Worm (Caenorhabditis elegans) whole organism, young adult: ENCODE results near the gene H06I04.6.

Source experiments
- B0035.1 ChIP-seq: sonication (generic microtip); optimal IDR thresholded peaks from 2 replicates; lab custom pipeline; 2016; ENCODE audit warnings: missing genetic modification characterization, mild to moderate bottlenecking, missing compliant biosample characterization, missing genotype, missing genetic modification reagents
- C06A6.2 ChIP-seq: fragments of 200-800 bp; sonication (Bioruptor generic); conservative IDR thresholded peaks from 2 replicates; pipeline ENCODE4 v1.3.6; 2022; ENCODE audit warnings: missing genetic modification characterization, missing compliant biosample characterization
- D2030.7 ChIP-seq: fragments of 200-800 bp; sonication (Bioruptor generic); IDR thresholded peaks from 2 replicates; pipeline ENCODE4 v1.3.6; 2022; ENCODE audit warnings: missing genetic modification reagents, missing genetic modification characterization, missing compliant biosample characterization
- F23B12.7 ChIP-seq: sonication (generic microtip); optimal IDR thresholded peaks from 2 replicates; lab custom pipeline; 2017; ENCODE audit warnings: missing genetic modification characterization, mild to moderate bottlenecking, missing compliant biosample characterization, antibody characterized with exemption, moderate library complexity; ENCODE audit not compliant: insufficient read depth
- F37B4.10 ChIP-seq: fragments of 200-800 bp; sonication (Bioruptor generic); IDR thresholded peaks from 2 replicates; pipeline ENCODE4 v1.3.6; 2022; ENCODE audit warnings: missing genetic modification characterization, missing compliant biosample characterization
- F52B5.7 ChIP-seq: sonication (generic microtip); optimal IDR thresholded peaks from 2 replicates; lab custom pipeline; 2016; ENCODE audit warnings: mild to moderate bottlenecking, missing genetic modification characterization, missing compliant biosample characterization
- K11D2.4 ChIP-seq: fragments of 200-800 bp; sonication (Bioruptor generic); IDR thresholded peaks from 2 replicates; pipeline ENCODE4 v1.3.6; 2022; ENCODE audit warnings: missing genetic modification reagents, missing genetic modification characterization, missing compliant biosample characterization
- T26A5.8 ChIP-seq: sonication (generic microtip); optimal IDR thresholded peaks from 2 replicates; lab custom pipeline; 2016; ENCODE audit warnings: missing genetic modification characterization, missing compliant biosample characterization
- Y53F4B.3 ChIP-seq: fragments of 200-800 bp; sonication (Bioruptor generic); IDR thresholded peaks from 2 replicates; pipeline ENCODE4 v1.3.6; 2022; ENCODE audit warnings: missing genetic modification reagents, missing genetic modification characterization, missing compliant biosample characterization
- Y56A3A.18 ChIP-seq: fragments of 200-800 bp; sonication (Bioruptor generic); IDR thresholded peaks from 2 replicates; pipeline ENCODE4 v1.3.6; 2022; ENCODE audit warnings: missing genetic modification reagents, missing genetic modification characterization, missing compliant biosample characterization
- Y95B8A.8 ChIP-seq: fragments of 200-800 bp; sonication (Bioruptor generic); IDR thresholded peaks from 2 replicates; pipeline ENCODE4 v1.3.6; 2022; ENCODE audit warnings: missing genetic modification reagents, missing genetic modification characterization, missing compliant biosample characterization
- ZK185.1 ChIP-seq: sonication (generic microtip); optimal IDR thresholded peaks from 2 replicates; lab custom pipeline; 2016; ENCODE audit warnings: mild to moderate bottlenecking, missing genetic modification characterization, missing compliant biosample characterization; ENCODE audit not compliant: poor library complexity, severe bottlenecking
- aptf-2 ChIP-seq: fragments of 200-800 bp; sonication (Bioruptor generic); conservative IDR thresholded peaks from 2 replicates; pipeline ENCODE4 v1.3.6; 2022; ENCODE audit warnings: missing genetic modification reagents, missing genetic modification characterization, missing compliant biosample characterization
- attf-3 ChIP-seq: fragments of 200-800 bp; sonication (Bioruptor generic); conservative IDR thresholded peaks from 2 replicates; pipeline ENCODE4 v1.3.6; 2022; ENCODE audit warnings: missing genetic modification reagents, missing genetic modification characterization, missing compliant biosample characterization
- cebp-1 ChIP-seq, 2 experiments: fragments of 200-800 bp in 1 of 2; sonication (Bioruptor generic) in 1 of 2; sonication (generic microtip) in 1 of 2; IDR thresholded peaks in 1 of 2; optimal IDR thresholded peaks in 1 of 2; 2 replicates each; pipeline versions ENCODE4 v1.3.6 to Lab custom; 2017 to 2022; ENCODE audit warnings: missing compliant biosample characterization in 2 of 2, missing genetic modification characterization in 2 of 2, mild to moderate bottlenecking in 1 of 2, missing genetic modification reagents in 1 of 2, moderate library complexity in 1 of 2
- ceh-100 ChIP-seq: fragments of 200-800 bp; sonication (Bioruptor generic); IDR thresholded peaks from 2 replicates; pipeline ENCODE4 v1.3.6; 2022; ENCODE audit warnings: missing genetic modification reagents, missing genetic modification characterization, missing compliant biosample characterization
- ceh-27 ChIP-seq: fragments of 200-800 bp; sonication (Bioruptor generic); optimal IDR thresholded peaks from 2 replicates; lab custom pipeline; 2018; ENCODE audit warnings: mild to moderate bottlenecking, missing genetic modification characterization, moderate library complexity, missing compliant biosample characterization
- dox-1 ChIP-seq: fragments of 200-800 bp; sonication (Bioruptor generic); IDR thresholded peaks from 2 replicates; pipeline ENCODE4 v1.3.6; 2022; ENCODE audit warnings: missing genetic modification reagents, missing genetic modification characterization, missing compliant biosample characterization
- dpl-1 ChIP-seq: fragments of 150-350 bp; optimal IDR thresholded peaks from 2 replicates; lab custom pipeline; 2014; ENCODE audit warnings: missing biosample characterization, missing genetic modification reagents, missing genetic modification characterization
- efl-1 ChIP-seq: fragments of 150-350 bp; optimal IDR thresholded peaks from 2 replicates; lab custom pipeline; 2014; ENCODE audit warnings: missing biosample characterization, missing genetic modification reagents, missing genetic modification characterization
- egl-44 ChIP-seq: fragments of 200-800 bp; sonication (Bioruptor generic); IDR thresholded peaks from 2 replicates; pipeline ENCODE4 v1.3.6; 2022; ENCODE audit warnings: missing genetic modification reagents, missing genetic modification characterization, missing compliant biosample characterization
- ekl-4 ChIP-seq: fragments of 200-800 bp; sonication (Bioruptor generic); IDR thresholded peaks from 2 replicates; pipeline ENCODE4 v1.3.6; 2022; ENCODE audit warnings: missing genetic modification reagents, missing genetic modification characterization, missing compliant biosample characterization
- hsf-1 ChIP-seq: fragments of 200-800 bp; sonication (Bioruptor generic); IDR thresholded peaks from 2 replicates; pipeline ENCODE4 v1.3.6; 2022; ENCODE audit warnings: missing genetic modification reagents, missing genetic modification characterization, missing compliant biosample characterization
- let-526 ChIP-seq: fragments of 200-800 bp; sonication (Bioruptor generic); IDR thresholded peaks from 2 replicates; pipeline ENCODE4 v1.3.6; 2022; ENCODE audit warnings: missing genetic modification reagents, missing genetic modification characterization, missing compliant biosample characterization
- lin-35 ChIP-seq, 3 experiments: fragments of 150-350 bp in 2 of 3; sonication (generic microtip) in 1 of 3; optimal IDR thresholded peaks; 2 replicates each; lab custom pipeline; 2014 to 2018; ENCODE audit warnings: missing biosample characterization in 3 of 3, missing genetic modification characterization in 3 of 3, missing genetic modification reagents in 3 of 3
- lin-54 ChIP-seq: fragments of 200-800 bp; sonication (Bioruptor generic); optimal IDR thresholded peaks from 2 replicates; lab custom pipeline; 2018; ENCODE audit warnings: mild to moderate bottlenecking, missing genetic modification characterization, missing compliant biosample characterization
- lsy-27 ChIP-seq: sonication (generic microtip); optimal IDR thresholded peaks from 2 replicates; lab custom pipeline; 2017; ENCODE audit warnings: missing genetic modification characterization, mild to moderate bottlenecking, missing compliant biosample characterization, antibody characterized with exemption, missing genotype, borderline replicate concordance; ENCODE audit not compliant: insufficient read depth
- nhr-80 ChIP-seq: sonication (generic microtip); optimal IDR thresholded peaks from 2 replicates; lab custom pipeline; 2016; ENCODE audit warnings: missing genetic modification characterization, missing compliant biosample characterization
- nhr-90 ChIP-seq: sonication (generic microtip); optimal IDR thresholded peaks from 2 replicates; lab custom pipeline; 2016; ENCODE audit warnings: missing genotype, mild to moderate bottlenecking, missing genetic modification characterization, missing compliant biosample characterization
- rcor-1 ChIP-seq: fragments of 200-800 bp; sonication (Bioruptor generic); IDR thresholded peaks from 2 replicates; pipeline ENCODE4 v1.3.6; 2022; ENCODE audit warnings: missing genetic modification reagents, missing genetic modification characterization, missing compliant biosample characterization
- repo-1 ChIP-seq: sonication (generic microtip); optimal IDR thresholded peaks from 2 replicates; lab custom pipeline; 2017; ENCODE audit warnings: mild to moderate bottlenecking, missing genetic modification characterization, missing compliant biosample characterization
- sdz-38 ChIP-seq: sonication (generic microtip); optimal IDR thresholded peaks from 2 replicates; lab custom pipeline; 2016; ENCODE audit warnings: missing genotype, missing genetic modification characterization, missing compliant biosample characterization
- snpc-4 ChIP-seq, 5 experiments: fragments of 150-350 bp in 1 of 5; sonication (generic microtip) in 4 of 5; optimal IDR thresholded peaks; 2 replicates each; lab custom pipeline; 2014 to 2018; ENCODE audit warnings: missing genetic modification characterization in 5 of 5, missing biosample characterization in 3 of 5, antibody characterized with exemption in 2 of 5, mild to moderate bottlenecking in 2 of 5, missing compliant biosample characterization in 2 of 5, missing genotype in 2 of 5, moderate library complexity in 2 of 5, missing genetic modification reagents in 1 of 5
- unc-130 ChIP-seq: sonication (generic microtip); optimal IDR thresholded peaks from 2 replicates; lab custom pipeline; 2016; ENCODE audit warnings: missing genetic modification reagents, missing genetic modification characterization, missing compliant biosample characterization
- ztf-26 ChIP-seq: sonication (generic microtip); optimal IDR thresholded peaks from 2 replicates; lab custom pipeline; 2017; ENCODE audit warnings: missing genetic modification characterization, missing compliant biosample characterization

H06I04.6 gene

DNA sequence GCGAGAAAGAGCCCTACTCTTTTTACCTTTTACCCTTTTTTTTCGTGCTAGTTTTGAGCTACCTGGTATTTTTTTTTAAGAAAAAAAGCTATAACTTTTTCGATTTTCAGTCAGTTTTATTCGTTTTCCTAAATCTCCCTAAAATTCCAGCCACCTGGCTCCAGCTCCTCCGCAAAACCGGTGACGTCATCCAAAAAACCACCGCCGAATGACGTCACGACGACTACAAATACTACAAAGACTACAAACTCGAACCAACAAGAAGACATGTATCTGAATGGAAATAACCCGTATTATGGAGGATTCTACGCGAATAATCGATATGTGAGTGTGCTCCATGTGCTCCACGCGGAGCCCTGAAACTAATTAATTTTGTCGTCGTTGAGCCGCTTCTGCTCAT, 30.6 kb upstream of the H06I04.6 start:
- TF ChIP-seq Y56A3A.18 (no peak), ceh-100 (no peak), rcor-1 (GFP tag; lab: Robert Waterston, UW) (no peak), nhr-80 (tag; lab: Kevin White, UChicago) (no peak), ztf-26 (tag; lab: Kevin White, UChicago) (no peak), Y95B8A.8 (GFP tag; lab: Robert Waterston, UW) (no peak), lsy-27 (tag; lab: Kevin White, UChicago) (no peak), F23B12.7 (tag; lab: Kevin White, UChicago) (no peak)

DNA sequence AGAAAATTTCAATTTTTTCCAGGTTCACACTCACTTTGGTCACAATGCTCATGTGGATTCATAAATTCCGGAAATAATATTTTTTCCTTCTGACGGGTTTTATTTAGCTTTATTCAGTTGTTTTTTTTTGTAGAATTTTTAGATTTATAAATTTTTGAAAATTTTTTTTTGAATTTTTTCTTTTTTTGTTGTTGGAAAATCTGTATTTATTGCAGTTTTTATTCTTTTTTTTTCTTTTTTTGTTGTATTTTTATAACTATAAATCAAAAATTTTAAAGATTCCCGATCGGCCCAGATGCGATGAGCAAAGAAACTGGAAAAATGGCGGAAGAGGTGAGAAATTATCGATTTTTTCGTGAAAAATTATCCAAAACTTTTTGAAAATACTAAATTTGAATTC, 27.4 kb upstream of the H06I04.6 start, which contains the start of gene ccep-135:
ccep-135 (plus strand) TSS at position 301 of the 400 bp plus-strand sequence.
- TF ChIP-seq F23B12.7 (tag; lab: Kevin White, UChicago) (no peak), ZK185.1 (no peak), unc-130 (GFP tag; lab: Kevin White, UChicago) (no peak), repo-1 (no peak), D2030.7 (GFP tag; lab: Robert Waterston, UW) (no peak), T26A5.8 (tag; lab: Kevin White, UChicago) (no peak), ekl-4 (GFP tag; lab: Robert Waterston, UW) (no peak), let-526 (GFP tag; lab: Robert Waterston, UW) (no peak)

DNA sequence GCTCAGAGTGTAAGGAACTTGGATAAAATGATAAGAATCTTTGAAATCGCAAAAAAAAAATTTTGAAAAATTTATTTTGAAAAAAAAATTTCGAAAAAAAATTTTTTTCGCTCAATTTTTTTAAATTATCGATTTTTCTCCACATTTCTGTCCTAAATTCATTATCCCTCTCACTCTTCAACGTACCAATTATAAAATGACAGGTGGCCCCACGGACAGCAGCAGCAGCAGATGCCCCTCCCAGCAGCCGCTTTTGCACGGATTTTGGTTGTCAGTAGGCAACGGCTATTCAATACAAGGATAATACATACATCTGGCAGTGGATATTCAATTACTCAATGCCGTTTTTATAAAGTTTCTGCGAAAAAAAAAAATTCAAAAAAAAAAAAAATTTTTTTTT, 22.3 kb upstream of the H06I04.6 start, which contains the start of gene sft-1:
sft-1 (plus strand) TSS at position 201 of the 400 bp plus-strand sequence.
- TF ChIP-seq rcor-1 (GFP tag; lab: Robert Waterston, UW) (no peak), ceh-27 (no peak), Y56A3A.18 (no peak), K11D2.4 (no peak), B0035.1 (tag; lab: Kevin White, UChicago) (no peak), hsf-1 (GFP tag; lab: Robert Waterston, UW) (no peak), egl-44 (GFP tag; lab: Robert Waterston, UW) (no peak), T26A5.8 (tag; lab: Kevin White, UChicago) (no peak), ekl-4 (GFP tag; lab: Robert Waterston, UW) (no peak), sdz-38 (tag; lab: Kevin White, UChicago) (no peak), dox-1 (GFP tag; lab: Robert Waterston, UW) (no peak), F52B5.7 (tag; lab: Kevin White, UChicago) (no peak), ceh-100 (no peak), Y53F4B.3 (GFP tag; lab: Robert Waterston, UW) (no peak), aptf-2 (GFP tag; lab: Robert Waterston, UW) (no peak), cebp-1 (GFP tag; IDR thresholded peaks at IDR 0.05; lab: Robert Waterston, UW) (no peak), cebp-1 (tag; optimal IDR thresholded peaks at IDR 0.05; lab: Kevin White, UChicago) (no peak), nhr-90 (tag; lab: Kevin White, UChicago) (no peak)

DNA sequence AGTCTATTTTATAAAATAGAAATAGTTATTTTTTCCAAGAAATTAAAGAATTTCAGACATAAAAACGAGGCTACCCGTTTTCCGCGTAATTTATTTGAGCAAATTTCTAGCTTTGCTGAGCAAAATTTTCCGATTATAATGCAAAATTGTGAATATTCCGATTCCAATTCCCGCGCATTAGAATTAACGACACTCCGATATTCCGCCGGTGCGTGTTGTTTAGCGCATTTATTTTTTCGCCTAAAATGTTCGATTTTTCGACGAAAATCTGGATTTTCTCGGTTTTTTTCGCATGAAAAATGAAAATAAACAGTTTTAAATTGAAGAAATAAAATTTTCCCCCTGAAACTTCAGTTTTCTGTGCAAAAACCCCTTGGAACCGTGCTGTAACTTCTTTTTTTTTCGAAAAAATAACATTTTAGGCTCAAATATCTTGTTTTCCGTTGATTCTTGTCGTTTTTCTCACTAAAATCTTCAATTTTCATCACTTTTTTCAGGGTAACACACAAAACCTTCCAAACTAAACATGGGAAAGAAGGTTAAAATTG, 6.0 kb upstream of the H06I04.6 start, which contains the start of gene H06I04.3:
H06I04.3 (plus strand) TSS at position 498 of the 548 bp plus-strand sequence.
- peak; percentile 20 for TF ChIP-seq dpl-1 (GFP tag; lab: Kevin White, UChicago)
- TF ChIP-seq snpc-4 (GFP tag; optimal IDR thresholded peaks at IDR 0.05; lab: Kevin White, UChicago), result no peak
- TF ChIP-seq snpc-4 (tag; optimal IDR thresholded peaks at IDR 0.05; lab: Kevin White, UChicago), result no peak
- TF ChIP-seq C06A6.2 (GFP tag; lab: Robert Waterston, UW), result no peak
- TF ChIP-seq F37B4.10, result no peak
- TF ChIP-seq attf-3 (GFP tag; lab: Robert Waterston, UW), result peak; percentile 93
- TF ChIP-seq lin-35 (GFP tag; optimal IDR thresholded peaks at IDR 0.05; lab: Kevin White, UChicago), result peak in 1 of 3 experiments; percentile 42
- TF ChIP-seq efl-1 (GFP tag; lab: Kevin White, UChicago), result peak; percentile 13
- peak; percentile 6 for TF ChIP-seq lin-54
